Worm (Caenorhabditis elegans) whole organism, L4 larva: ENCODE measurements around the gene orai-1.

Experiments
- ZK337.2 ChIP-seq: fragments of 200-800 bp; sonication (Bioruptor generic); IDR thresholded peaks from 2 replicates; pipeline ENCODE4 v1.3.6; 2022; ENCODE audit warnings: missing genetic modification reagents, missing genetic modification characterization, missing compliant biosample characterization
- ama-1 ChIP-seq: fragments of 150-350 bp; optimal IDR thresholded peaks from 2 replicates; lab custom pipeline; 2014; ENCODE audit warnings: inconsistent platforms, mixed read lengths
- ces-1 ChIP-seq: fragments of 150-350 bp; sonication (generic microtip); optimal IDR thresholded peaks from 4 replicates; lab custom pipeline; 2014; ENCODE audit warnings: missing biosample characterization, missing genetic modification reagents, missing genetic modification characterization
- daf-19 ChIP-seq: fragments of 200-800 bp; sonication (Bioruptor generic); conservative IDR thresholded peaks from 2 replicates; pipeline ENCODE4 v1.3.6; 2022; ENCODE audit warnings: missing genetic modification characterization, missing compliant biosample characterization
- nhr-237 ChIP-seq: sonication (generic microtip); optimal IDR thresholded peaks from 2 replicates; lab custom pipeline; 2017; ENCODE audit warnings: missing biosample characterization, missing genetic modification characterization

ce11 chrIII:640198-640803 is 6.3 kb upstream of the orai-1 start, which contains the start of the genes tag-266 and tag-267:
- no peak for TF ChIP-seq nhr-237 (tag; lab: Kevin White, UChicago)
- no peak for TF ChIP-seq daf-19 (GFP tag; lab: Robert Waterston, UW)
- TF ChIP-seq ama-1 (lab: Kevin White, UChicago) = no peak
- peak; percentile 16; the same call in 1 of the 2 replicates for TF ChIP-seq ZK337.2 (GFP tag; lab: Robert Waterston, UW)
- TF ChIP-seq ces-1 (GFP tag; lab: Kevin White, UChicago) = no peak
